Fruit fly (Drosophila melanogaster) whole organism, embryonic: ENCODE results near the gene CG6040.

Source experiments
- Bdp1 ChIP-seq: fragments of 200-800 bp; sonication (Bioruptor generic); optimal IDR thresholded peaks from 3 replicates; lab custom pipeline; 2016; ENCODE audit warnings: missing biosample characterization, missing genetic modification characterization
- Bteb2 ChIP-seq: fragments of 200-800 bp; sonication (Bioruptor generic); optimal IDR thresholded peaks from 2 replicates; lab custom pipeline; 2016; ENCODE audit warnings: missing biosample characterization, missing genetic modification characterization
- CG11504 ChIP-seq: fragments of 200-800 bp; sonication (Bioruptor generic); optimal IDR thresholded peaks from 3 replicates; lab custom pipeline; 2019; ENCODE audit warnings: missing biosample characterization, mild to moderate bottlenecking, missing genetic modification characterization, moderate library complexity
- CG12659 ChIP-seq: fragments of 200-800 bp; sonication (Bioruptor generic); optimal IDR thresholded peaks from 3 replicates; lab custom pipeline; 2017; ENCODE audit warnings: mild to moderate bottlenecking, missing biosample characterization, missing genetic modification reagents, missing genetic modification characterization
- CG12769 ChIP-seq: fragments of 200-800 bp; sonication (Bioruptor generic); optimal IDR thresholded peaks from 2 replicates; lab custom pipeline; 2019; ENCODE audit warnings: missing biosample characterization, mild to moderate bottlenecking, missing genetic modification characterization, moderate library complexity
- CG14667 ChIP-seq: fragments of 200-800 bp; sonication (Bioruptor generic); IDR thresholded peaks from 2 replicates; pipeline ENCODE4 v1.3.6; 2022; ENCODE audit warnings: missing biosample characterization, missing genetic modification characterization
- CG1647 ChIP-seq: fragments of 200-800 bp; sonication (Bioruptor generic); optimal IDR thresholded peaks from 3 replicates; lab custom pipeline; 2016; ENCODE audit warnings: missing biosample characterization, missing genetic modification characterization
- CG16815 ChIP-seq: fragments of 200-800 bp; sonication (Bioruptor generic); optimal IDR thresholded peaks from 3 replicates; lab custom pipeline; 2017; ENCODE audit warnings: missing biosample characterization, mild to moderate bottlenecking, missing genetic modification characterization
- CG16863 ChIP-seq: fragments of 200-800 bp; sonication (Bioruptor generic); optimal IDR thresholded peaks from 3 replicates; lab custom pipeline; 2016; ENCODE audit warnings: missing biosample characterization, missing genetic modification characterization
- CG17361 ChIP-seq: fragments of 200-800 bp; sonication (Bioruptor generic); IDR thresholded peaks from 3 replicates; pipeline ENCODE4 v1.3.6; 2022; ENCODE audit warnings: missing biosample characterization, missing genetic modification characterization
- CG17385 ChIP-seq: fragments of 200-800 bp; sonication (Bioruptor generic); optimal IDR thresholded peaks from 3 replicates; lab custom pipeline; 2018; ENCODE audit warnings: missing biosample characterization, mild to moderate bottlenecking, missing genetic modification characterization
- CG17568 ChIP-seq: fragments of 200-800 bp; sonication (Bioruptor generic); optimal IDR thresholded peaks from 2 replicates; lab custom pipeline; 2018; ENCODE audit warnings: missing biosample characterization, mild to moderate bottlenecking, missing genetic modification characterization, moderate library complexity
- CG17912 ChIP-seq: fragments of 200-800 bp; sonication (Bioruptor generic); optimal IDR thresholded peaks from 2 replicates; lab custom pipeline; 2018; ENCODE audit warnings: missing biosample characterization, mild to moderate bottlenecking, missing genetic modification characterization
- CG3163 ChIP-seq: fragments of 200-800 bp; sonication (Bioruptor generic); optimal IDR thresholded peaks from 3 replicates; lab custom pipeline; 2016; ENCODE audit warnings: missing biosample characterization, missing genetic modification characterization
- CG4282 ChIP-seq: fragments of 200-800 bp; sonication (Bioruptor generic); optimal IDR thresholded peaks from 2 replicates; lab custom pipeline; 2016; ENCODE audit warnings: missing biosample characterization, missing genetic modification characterization
- CG4730 ChIP-seq: fragments of 200-800 bp; sonication (Bioruptor generic); IDR thresholded peaks from 2 replicates; pipeline ENCODE4 v1.3.6; 2022; ENCODE audit warnings: missing biosample characterization, missing genetic modification characterization
- CG7839 ChIP-seq: fragments of 200-800 bp; sonication (Bioruptor generic); optimal IDR thresholded peaks from 3 replicates; lab custom pipeline; 2018; ENCODE audit warnings: missing biosample characterization, mild to moderate bottlenecking, missing genetic modification characterization, moderate library complexity
- CG8290 ChIP-seq, 3 experiments: fragments of 200-800 bp; sonication (Bioruptor generic); optimal IDR thresholded peaks; 2 replicates each; lab custom pipeline; 2016 to 2019; ENCODE audit warnings: missing biosample characterization in 3 of 3, missing genetic modification characterization in 3 of 3, mild to moderate bottlenecking in 2 of 3, moderate library complexity in 1 of 3
- CG8944 ChIP-seq: fragments of 200-800 bp; sonication (Bioruptor generic); optimal IDR thresholded peaks from 3 replicates; lab custom pipeline; 2016; ENCODE audit warnings: missing biosample characterization, missing genetic modification characterization
- CG9215 ChIP-seq: fragments of 200-800 bp; sonication (Bioruptor generic); IDR thresholded peaks from 2 replicates; pipeline ENCODE4 v1.3.6; 2022; ENCODE audit warnings: missing biosample characterization, missing genetic modification characterization
- CHES-1-like ChIP-seq: fragments of 200-800 bp; sonication (Bioruptor generic); optimal IDR thresholded peaks from 2 replicates; lab custom pipeline; 2016; ENCODE audit warnings: missing biosample characterization, missing genetic modification characterization
- D19B ChIP-seq: fragments of 200-800 bp; sonication (Bioruptor generic); optimal IDR thresholded peaks from 2 replicates; lab custom pipeline; 2017; ENCODE audit warnings: missing biosample characterization, mild to moderate bottlenecking, missing genetic modification characterization
- Deaf1 ChIP-seq: fragments of 200-800 bp; optimal IDR thresholded peaks from 3 replicates; lab custom pipeline; 2019; ENCODE audit warnings: missing biosample characterization, mild to moderate bottlenecking, missing genetic modification characterization, moderate library complexity
- HLH4C ChIP-seq: fragments of 200-800 bp; sonication (Bioruptor generic); IDR thresholded peaks from 3 replicates; pipeline ENCODE4 v1.3.6; 2022; ENCODE audit warnings: missing biosample characterization, missing genetic modification characterization; ENCODE audit not compliant: partially characterized antibody
- HLHmδ ChIP-seq: fragments of 200-800 bp; sonication (Bioruptor generic); optimal IDR thresholded peaks from 2 replicates; lab custom pipeline; 2018; ENCODE audit warnings: missing biosample characterization, mild to moderate bottlenecking, missing genetic modification characterization, moderate library complexity
- MBD-R2 ChIP-seq: fragments of 200-800 bp; sonication (Bioruptor generic); IDR thresholded peaks from 2 replicates; pipeline ENCODE4 v1.3.6; 2022; ENCODE audit warnings: missing biosample characterization, missing genetic modification characterization
- MESR4 ChIP-seq: fragments of 200-800 bp; sonication (Bioruptor generic); optimal IDR thresholded peaks from 2 replicates; lab custom pipeline; 2018; ENCODE audit warnings: missing biosample characterization, mild to moderate bottlenecking, missing genetic modification characterization, moderate library complexity
- Mrtf ChIP-seq: fragments of 200-800 bp; sonication (Bioruptor generic); IDR thresholded peaks from 3 replicates; pipeline ENCODE4 v1.3.6; 2022; ENCODE audit warnings: missing biosample characterization, missing genetic modification characterization
- abd-A ChIP-seq: fragments of 200-800 bp; sonication (Bioruptor generic); optimal IDR thresholded peaks from 3 replicates; lab custom pipeline; 2019; ENCODE audit warnings: missing biosample characterization, mild to moderate bottlenecking, missing genetic modification characterization, moderate library complexity
- br ChIP-seq: fragments of >200 bp; optimal IDR thresholded peaks from 2 replicates; lab custom pipeline; 2017
- disco-r ChIP-seq: fragments of 200-800 bp; sonication (Bioruptor generic); optimal IDR thresholded peaks from 2 replicates; lab custom pipeline; 2016; ENCODE audit warnings: missing biosample characterization, missing genetic modification characterization
- en ChIP-seq: fragments of 200-800 bp; sonication (Bioruptor generic); optimal IDR thresholded peaks from 2 replicates; lab custom pipeline; 2016; ENCODE audit warnings: missing biosample characterization, missing genetic modification characterization
- gce ChIP-seq: fragments of 200-800 bp; sonication (Bioruptor generic); IDR thresholded peaks from 3 replicates; pipeline ENCODE4 v1.3.6; 2022; ENCODE audit warnings: missing biosample characterization, missing genetic modification characterization
- hb ChIP-seq: fragments of 200-800 bp; sonication (Bioruptor generic); IDR thresholded peaks from 3 replicates; pipeline ENCODE4 v1.3.6; 2022; ENCODE audit warnings: missing biosample characterization, missing genetic modification characterization; ENCODE audit not compliant: partially characterized antibody
- hbn ChIP-seq: fragments of 200-800 bp; sonication (Bioruptor generic); IDR thresholded peaks from 2 replicates; pipeline ENCODE4 v1.3.6; 2022; ENCODE audit warnings: missing biosample characterization, missing genetic modification characterization; ENCODE audit not compliant: partially characterized antibody
- kah ChIP-seq: fragments of 200-800 bp; sonication (Bioruptor generic); optimal IDR thresholded peaks from 2 replicates; lab custom pipeline; 2018; ENCODE audit warnings: missing biosample characterization, mild to moderate bottlenecking, missing genetic modification characterization
- kay ChIP-seq: fragments of 200-800 bp; sonication (Bioruptor generic); optimal IDR thresholded peaks from 2 replicates; lab custom pipeline; 2016; ENCODE audit warnings: missing biosample characterization, missing genetic modification characterization
- luna ChIP-seq: fragments of 200-800 bp; sonication (Bioruptor generic); optimal IDR thresholded peaks from 2 replicates; lab custom pipeline; 2016; ENCODE audit warnings: missing biosample characterization, missing genetic modification characterization
- mam ChIP-seq: fragments of 200-800 bp; sonication (Bioruptor generic); optimal IDR thresholded peaks from 3 replicates; lab custom pipeline; 2016; ENCODE audit warnings: missing biosample characterization, missing genetic modification characterization
- nom ChIP-seq: fragments of 200-800 bp; sonication (Bioruptor generic); optimal IDR thresholded peaks from 2 replicates; lab custom pipeline; 2017; ENCODE audit warnings: missing biosample characterization, missing genetic modification characterization, mild to moderate bottlenecking, moderate library complexity, missing genetic modification reagents
- p53 ChIP-seq: fragments of 200-800 bp; sonication (Bioruptor generic); optimal IDR thresholded peaks from 2 replicates; lab custom pipeline; 2016; ENCODE audit warnings: missing biosample characterization, missing genetic modification characterization
- pfk ChIP-seq: fragments of 200-800 bp; sonication (Bioruptor generic); optimal IDR thresholded peaks from 2 replicates; lab custom pipeline; 2018; ENCODE audit warnings: missing biosample characterization, mild to moderate bottlenecking, missing genetic modification characterization, moderate library complexity
- pita ChIP-seq: fragments of 200-800 bp; sonication (Bioruptor generic); optimal IDR thresholded peaks from 2 replicates; lab custom pipeline; 2017; ENCODE audit warnings: missing biosample characterization, mild to moderate bottlenecking, missing genetic modification characterization
- pum ChIP-seq: fragments of 200-800 bp; sonication (Bioruptor generic); optimal IDR thresholded peaks from 2 replicates; lab custom pipeline; 2016; ENCODE audit warnings: missing biosample characterization, missing genetic modification characterization
- row ChIP-seq: fragments of 200-800 bp; sonication (Bioruptor generic); IDR thresholded peaks from 3 replicates; pipeline ENCODE4 v1.3.6; 2022; ENCODE audit warnings: missing biosample characterization, missing genetic modification characterization
- sc ChIP-seq, 3 experiments: fragments of >200 bp in 2 of 3; fragments of 200-800 bp in 1 of 3; sonication (Bioruptor generic) in 1 of 3; optimal IDR thresholded peaks; 2 replicates in 2 of 3; 3 replicates in 1 of 3; lab custom pipeline; 2017; ENCODE audit warnings: mild to moderate bottlenecking in 1 of 3, missing biosample characterization in 1 of 3, missing genetic modification characterization in 1 of 3, missing genetic modification reagents in 1 of 3
- shn ChIP-seq: fragments of 200-800 bp; sonication (Bioruptor generic); optimal IDR thresholded peaks from 3 replicates; lab custom pipeline; 2016; ENCODE audit warnings: missing biosample characterization, missing genetic modification characterization
- ssp ChIP-seq: fragments of 200-800 bp; sonication (Bioruptor generic); IDR thresholded peaks from 2 replicates; pipeline ENCODE4 v1.3.6; 2022; ENCODE audit warnings: missing biosample characterization, missing genetic modification characterization
- usp ChIP-seq: fragments of >200 bp; optimal IDR thresholded peaks from 2 replicates; lab custom pipeline; 2017; ENCODE audit warnings: missing biosample characterization, missing genetic modification characterization
- zen2 ChIP-seq: fragments of 200-800 bp; sonication (Bioruptor generic); IDR thresholded peaks from 3 replicates; pipeline ENCODE4 v1.3.6; 2022; ENCODE audit warnings: missing biosample characterization, missing genetic modification characterization; ENCODE audit not compliant: partially characterized antibody

Gene CG6040

dm6 chr3R:19162135-19162616, 65.4 kb downstream of the CG6040 start, which contains the start of the genes CG42359 and Nsun5 (continued):
- TF ChIP-seq D19B (GFP tag; lab: Kevin White, UChicago) (peak; percentile 100), Mrtf (GFP tag; lab: Robert Waterston, UW) (peak; percentile 79), pita (GFP tag; lab: Kevin White, UChicago) (no peak), CG14667 (GFP tag; lab: Robert Waterston, UW) (peak; percentile 87), CG17385 (GFP tag; lab: Kevin White, UChicago) (peak; percentile 74), Bteb2 (GFP tag; lab: Kevin White, UChicago) (peak; percentile 92), hbn (GFP tag; lab: Robert Waterston, UW) (peak; percentile 96), disco-r (peak; percentile 76), CG8944 (GFP tag; lab: Kevin White, UChicago) (peak; percentile 95), pfk (peak; percentile 26), gce (GFP tag; lab: Robert Waterston, UW) (peak; percentile 73; the same call in 2 of the 3 replicates), usp (GFP tag; lab: Kevin White, UChicago) (no peak), HLH4C (GFP tag; lab: Robert Waterston, UW) (peak; percentile 86), hb (GFP tag; lab: Robert Waterston, UW) (peak; percentile 73), CG7839 (tag; lab: Kevin White, UChicago) (peak; percentile 83), kay (GFP tag; lab: Kevin White, UChicago) (peak; percentile 72), HLHmδ (peak; percentile 5), CG1647 (GFP tag; lab: Kevin White, UChicago) (peak; percentile 90), CG12769 (peak; percentile 95), Bdp1 (GFP tag; lab: Kevin White, UChicago) (peak; percentile 82), CG16815 (GFP tag; lab: Kevin White, UChicago) (peak; percentile 73), row (GFP tag; lab: Robert Waterston, UW) (peak; percentile 96), CHES-1-like (GFP tag; lab: Kevin White, UChicago) (peak; percentile 94), CG4282 (GFP tag; lab: Kevin White, UChicago) (peak; percentile 85), sc (optimal IDR thresholded peaks at IDR 0.05; lab: Kevin White, UChicago) (no peak), sc (GFP tag; optimal IDR thresholded peaks at IDR 0.05; lab: Kevin White, UChicago) (peak; percentile 70), zen2 (GFP tag; lab: Robert Waterston, UW) (peak; percentile 85; the same call in 2 of the 3 replicates), ssp (GFP tag; lab: Robert Waterston, UW) (peak; percentile 81), CG12659 (GFP tag; lab: Kevin White, UChicago) (peak; percentile 92), CG11504 (tag; lab: Kevin White, UChicago) (peak; percentile 86), CG17912 (GFP tag; lab: Kevin White, UChicago) (peak; percentile 37), br (lab: Kevin White, UChicago) (no peak), CG3163 (GFP tag; lab: Kevin White, UChicago) (peak; percentile 77), kah (GFP tag; lab: Kevin White, UChicago) (no peak), CG9215 (GFP tag; lab: Robert Waterston, UW) (peak; percentile 100), pum (GFP tag; lab: Kevin White, UChicago) (peak; percentile 90), Deaf1 (tag; lab: Kevin White, UChicago) (peak; percentile 62), mam (GFP tag; lab: Kevin White, UChicago) (peak; percentile 93), shn (peak; percentile 91), MESR4 (GFP tag; lab: Kevin White, UChicago) (peak; percentile 93), luna (GFP tag; lab: Kevin White, UChicago) (peak; percentile 70), abd-A (no peak), p53 (GFP tag; lab: Kevin White, UChicago) (peak; percentile 83), CG4730 (GFP tag; lab: Robert Waterston, UW) (peak; percentile 83), CG8290 (GFP tag; optimal IDR thresholded peaks at IDR 0.05; lab: Kevin White, UChicago) (peak; percentile 94), CG8290 (tag; optimal IDR thresholded peaks at IDR 0.05; lab: Kevin White, UChicago) (peak; percentile 80 to 96), en (GFP tag; lab: Kevin White, UChicago) (peak; percentile 60), CG17568 (GFP tag; lab: Kevin White, UChicago) (peak; percentile 76), CG17361 (GFP tag; lab: Robert Waterston, UW) (peak; percentile 92), CG16863 (peak; percentile 86), nom (peak; percentile 47), MBD-R2 (GFP tag; lab: Robert Waterston, UW) (peak; percentile 87)
